Worm (Caenorhabditis elegans): ENCODE data around the gene fbf-1.

Gene fbf-1

ce11 chrII:6047639-6048159, 32.9 kb downstream of the fbf-1 start, which contains the start of the genes R12C12.6 and ran-5:
Gene R12C12.6, minus strand, starts transcription at chrII:6047867.
Gene ran-5, plus strand, starts transcription at chrII:6048109.
- peak; percentile 32 for TF ChIP-seq dve-1 (tag; optimal IDR thresholded peaks at IDR 0.05)
- 0 out of 2 replicates have a peak, but pooled peaks have one; percentile 28 for TF ChIP-seq unc-3 (GFP tag; conservative IDR thresholded peaks at IDR 0.05)
- no peak for TF ChIP-seq unc-3 (tag; optimal IDR thresholded peaks at IDR 0.05)
- TF ChIP-seq F13H6.1 (tag; optimal IDR thresholded peaks at IDR 0.05): peak; percentile 21
- TF ChIP-seq ceh-18 (tag; optimal IDR thresholded peaks at IDR 0.05): peak; percentile 14
- peak; percentile 48 for TF ChIP-seq tbx-2 (tag; optimal IDR thresholded peaks at IDR 0.05)
- no peak for TF ChIP-seq pax-1 (tag; optimal IDR thresholded peaks at IDR 0.05)
- no peak for TF ChIP-seq nhr-11 (tag; optimal IDR thresholded peaks at IDR 0.05)
- peak; percentile 24 for TF ChIP-seq ttx-3 (tag; optimal IDR thresholded peaks at IDR 0.05)
- TF ChIP-seq ceh-31 (tag; optimal IDR thresholded peaks at IDR 0.05): peak; percentile 34
- TF ChIP-seq C08G9.2 (tag; optimal IDR thresholded peaks at IDR 0.05): peak; percentile 31
- TF ChIP-seq fkh-6 (tag; optimal IDR thresholded peaks at IDR 0.05): no peak
- no peak for TF ChIP-seq npax-4 (tag; optimal IDR thresholded peaks at IDR 0.05)
- peak; percentile 35 for TF ChIP-seq lin-11 (tag; optimal IDR thresholded peaks at IDR 0.05)
- TF ChIP-seq sox-4 (tag; optimal IDR thresholded peaks at IDR 0.05): peak; percentile 42
- peak; percentile 45 for TF ChIP-seq unc-86 (tag; optimal IDR thresholded peaks at IDR 0.05)
- no peak for TF ChIP-seq zip-5 (tag; optimal IDR thresholded peaks at IDR 0.05)
- TF ChIP-seq sdc-2 (tag; optimal IDR thresholded peaks at IDR 0.05): peak; percentile 16
- TF ChIP-seq ceh-48 (tag; optimal IDR thresholded peaks at IDR 0.05): peak; percentile 4
- peak; percentile 44 for TF ChIP-seq ztf-16 (tag; optimal IDR thresholded peaks at IDR 0.05)
- peak; percentile 52 for TF ChIP-seq nfya-1 (tag; optimal IDR thresholded peaks at IDR 0.05)
- TF ChIP-seq ceh-2 (tag; optimal IDR thresholded peaks at IDR 0.05): peak; percentile 11
- TF ChIP-seq ceh-34 (tag; optimal IDR thresholded peaks at IDR 0.05): peak; percentile 37
- no peak for TF ChIP-seq ceh-19 (GFP tag; optimal IDR thresholded peaks at IDR 0.05)
- peak; percentile 74 for TF ChIP-seq elt-2 (tag; optimal IDR thresholded peaks at IDR 0.05)
- TF ChIP-seq ref-2 (tag; optimal IDR thresholded peaks at IDR 0.05): no peak
- peak; percentile 75 for TF ChIP-seq ceh-30 (tag; optimal IDR thresholded peaks at IDR 0.05)
- no peak for TF ChIP-seq Y22D7AL.16 (tag; optimal IDR thresholded peaks at IDR 0.05)
- peak; percentile 2 for TF ChIP-seq odd-2 (tag; optimal IDR thresholded peaks at IDR 0.05)

- TF ChIP-seq ceh-18 (tag; optimal IDR thresholded peaks at IDR 0.05) (peak; percentile 6), ceh-9 (tag; optimal IDR thresholded peaks at IDR 0.05) (no peak), dve-1 (tag; optimal IDR thresholded peaks at IDR 0.05) (no peak)
Observed at ce11 chrII:6046023-6046631, 34.5 kb downstream of the fbf-1 start.

- TF ChIP-seq lin-11 (tag; optimal IDR thresholded peaks at IDR 0.05) (no peak), tbx-2 (tag; optimal IDR thresholded peaks at IDR 0.05) (no peak), nhr-232 (tag; optimal IDR thresholded peaks at IDR 0.05) (no peak), ceh-24 (tag; optimal IDR thresholded peaks at IDR 0.05) (no peak), pha-4 (tag; optimal IDR thresholded peaks at IDR 0.05) (no peak), fkh-10 (GFP tag; optimal IDR thresholded peaks at IDR 0.05) (no peak), dve-1 (tag; optimal IDR thresholded peaks at IDR 0.05) (no peak), hlh-15 (tag; optimal IDR thresholded peaks at IDR 0.05) (no peak), tbx-7 (tag; optimal IDR thresholded peaks at IDR 0.05) (no peak), hlh-8 (tag; optimal IDR thresholded peaks at IDR 0.05) (no peak), unc-55 (GFP tag; optimal IDR thresholded peaks at IDR 0.05) (no peak), hlh-30 (tag; optimal IDR thresholded peaks at IDR 0.05; ENCODE audit: insufficient read depth) (no peak), pag-3 (tag; optimal IDR thresholded peaks at IDR 0.05; ENCODE audit: borderline replicate concordance) (no peak), unc-86 (tag; optimal IDR thresholded peaks at IDR 0.05) (no peak), ahr-1 (tag; optimal IDR thresholded peaks at IDR 0.05) (no peak), ceh-31 (tag; optimal IDR thresholded peaks at IDR 0.05) (no peak), ceh-45 (GFP tag; IDR thresholded peaks at IDR 0.05) (no peak), ets-4 (tag; optimal IDR thresholded peaks at IDR 0.05) (no peak), K09A11.1 (tag; optimal IDR thresholded peaks at IDR 0.05; ENCODE audit: insufficient read depth) (no peak), C08G9.2 (tag; optimal IDR thresholded peaks at IDR 0.05) (no peak)
Observed at ce11 chrII:6045048-6045447, 35.6 kb downstream of the fbf-1 start, which contains the start of gene R12C12.5. Gene R12C12.5, minus strand, starts transcription at chrII:6045148.

Data from whole organism, late embryonic.